Fruit fly (Drosophila melanogaster) whole organism, prepupa: ENCODE data around the gene ac.
A peak's percentile ranks its signal among the peaks of the same experiment; 100 is the strongest.

Experiments
- CG10669 ChIP-seq: fragments of 200-800 bp; sonication (Bioruptor generic); optimal IDR thresholded peaks from 3 replicates; lab custom pipeline; 2018; ENCODE audit warnings: missing biosample characterization, mild to moderate bottlenecking, missing genetic modification characterization, moderate library complexity
- CG11294 ChIP-seq: fragments of 200-800 bp; sonication (Bioruptor generic); IDR thresholded peaks from 2 replicates; pipeline ENCODE4 v1.3.6; 2022; ENCODE audit warnings: missing biosample characterization, missing genetic modification characterization
- CG11762 ChIP-seq: fragments of 200-800 bp; sonication (Bioruptor generic); optimal IDR thresholded peaks from 3 replicates; lab custom pipeline; 2016; ENCODE audit warnings: missing biosample characterization, missing genetic modification characterization; ENCODE audit not compliant: insufficient read depth
- CG11902 ChIP-seq: fragments of 200-800 bp; sonication (Bioruptor generic); optimal IDR thresholded peaks from 3 replicates; lab custom pipeline; 2016; ENCODE audit warnings: missing biosample characterization, missing genetic modification characterization
- CG15336 ChIP-seq: fragments of 200-800 bp; sonication (Bioruptor generic); IDR thresholded peaks from 2 replicates; pipeline ENCODE4 v1.3.6; 2022; ENCODE audit warnings: missing biosample characterization, missing genetic modification characterization
- CG1621 ChIP-seq: fragments of 200-800 bp; sonication (Bioruptor generic); optimal IDR thresholded peaks from 3 replicates; lab custom pipeline; 2018; ENCODE audit warnings: missing biosample characterization, mild to moderate bottlenecking, missing genetic modification characterization
- CG16779 ChIP-seq: fragments of 200-800 bp; sonication (Bioruptor generic); optimal IDR thresholded peaks from 3 replicates; lab custom pipeline; 2017; ENCODE audit warnings: missing biosample characterization, mild to moderate bottlenecking, missing genetic modification characterization
- CG3032 ChIP-seq: fragments of 200-800 bp; optimal IDR thresholded peaks from 2 replicates; lab custom pipeline; 2019; ENCODE audit warnings: missing biosample characterization, mild to moderate bottlenecking, missing genetic modification characterization, moderate library complexity
- CG31627 ChIP-seq: fragments of 200-800 bp; sonication (Bioruptor generic); optimal IDR thresholded peaks from 3 replicates; lab custom pipeline; 2016; ENCODE audit warnings: missing biosample characterization, missing genetic modification characterization
- CG32006 ChIP-seq: fragments of 200-800 bp; sonication (Bioruptor generic); optimal IDR thresholded peaks from 3 replicates; lab custom pipeline; 2017; ENCODE audit warnings: missing biosample characterization, mild to moderate bottlenecking, missing genetic modification characterization
- CG34406 ChIP-seq: fragments of 200-800 bp; sonication (Bioruptor generic); optimal IDR thresholded peaks from 3 replicates; lab custom pipeline; 2016; ENCODE audit warnings: missing biosample characterization, missing genetic modification characterization
- CG3919 ChIP-seq: fragments of 200-800 bp; sonication (Bioruptor generic); optimal IDR thresholded peaks from 3 replicates; lab custom pipeline; 2016; ENCODE audit warnings: missing biosample characterization, missing genetic modification characterization
- CG4318 ChIP-seq: fragments of 200-800 bp; sonication (Bioruptor generic); optimal IDR thresholded peaks from 3 replicates; lab custom pipeline; 2017; ENCODE audit warnings: missing biosample characterization, mild to moderate bottlenecking, missing genetic modification characterization
- CG6163 ChIP-seq: fragments of 200-800 bp; sonication (Bioruptor generic); IDR thresholded peaks from 3 replicates; pipeline ENCODE4 v1.3.6; 2022; ENCODE audit warnings: missing biosample characterization, missing genetic modification characterization
- CG6276 ChIP-seq: fragments of 200-800 bp; sonication (Bioruptor generic); optimal IDR thresholded peaks from 2 replicates; lab custom pipeline; 2017; ENCODE audit warnings: missing biosample characterization, mild to moderate bottlenecking, missing genetic modification characterization
- CG6792 ChIP-seq: fragments of 200-800 bp; sonication (Bioruptor generic); optimal IDR thresholded peaks from 3 replicates; lab custom pipeline; 2016; ENCODE audit warnings: missing biosample characterization, missing genetic modification characterization
- CG6808 ChIP-seq: fragments of 200-800 bp; sonication (Bioruptor generic); optimal IDR thresholded peaks from 3 replicates; lab custom pipeline; 2017; ENCODE audit warnings: missing biosample characterization, missing genetic modification characterization, mild to moderate bottlenecking, moderate library complexity, missing genetic modification reagents
- CG6854 ChIP-seq: fragments of 200-800 bp; sonication (Bioruptor generic); optimal IDR thresholded peaks from 2 replicates; lab custom pipeline; 2017; ENCODE audit warnings: missing biosample characterization, mild to moderate bottlenecking, missing genetic modification characterization
- CG7368 ChIP-seq: fragments of 200-800 bp; sonication (Bioruptor generic); optimal IDR thresholded peaks from 3 replicates; lab custom pipeline; 2016; ENCODE audit warnings: missing biosample characterization, missing genetic modification characterization
- CG8119 ChIP-seq: fragments of 200-800 bp; sonication (Bioruptor generic); IDR thresholded peaks from 3 replicates; pipeline ENCODE4 v1.3.6; 2022; ENCODE audit warnings: missing biosample characterization, missing genetic modification characterization
- CG8319 ChIP-seq: fragments of 200-800 bp; sonication (Bioruptor generic); optimal IDR thresholded peaks from 3 replicates; lab custom pipeline; 2016; ENCODE audit warnings: missing biosample characterization, missing genetic modification characterization
- CG8632 ChIP-seq: fragments of 200-800 bp; sonication (Bioruptor generic); optimal IDR thresholded peaks from 3 replicates; lab custom pipeline; 2016; ENCODE audit warnings: missing biosample characterization, missing genetic modification characterization
- CG9139 ChIP-seq: fragments of 200-800 bp; sonication (Bioruptor generic); optimal IDR thresholded peaks from 3 replicates; lab custom pipeline; 2017; ENCODE audit warnings: missing biosample characterization, mild to moderate bottlenecking, missing genetic modification characterization
- Eip78C ChIP-seq: fragments of 200-800 bp; sonication (Bioruptor generic); peaks from one replicate; lab custom pipeline; 2016; ENCODE audit warnings: missing biosample characterization, missing genetic modification characterization
- Ets21C ChIP-seq: fragments of 200-800 bp; sonication (Bioruptor generic); optimal IDR thresholded peaks from 3 replicates; lab custom pipeline; 2016; ENCODE audit warnings: missing biosample characterization, missing genetic modification characterization
- Ets96B ChIP-seq: fragments of 200-800 bp; optimal IDR thresholded peaks from 2 replicates; lab custom pipeline; 2019; ENCODE audit warnings: missing biosample characterization, mild to moderate bottlenecking, missing genetic modification characterization, moderate library complexity
- Gug ChIP-seq: fragments of 200-800 bp; sonication (Bioruptor generic); IDR thresholded peaks from 2 replicates; pipeline ENCODE4 v1.3.6; 2022; ENCODE audit warnings: missing biosample characterization, missing genetic modification characterization
- Hr38 ChIP-seq: sonication (Bioruptor generic); optimal IDR thresholded peaks from 2 replicates; lab custom pipeline; 2016; ENCODE audit warnings: missing biosample characterization, missing genetic modification characterization
- Hr4 ChIP-seq: fragments of 200-800 bp; sonication (Bioruptor generic); optimal IDR thresholded peaks from 3 replicates; lab custom pipeline; 2016; ENCODE audit warnings: missing biosample characterization, missing genetic modification characterization
- Met ChIP-seq: fragments of 200-800 bp; sonication (Bioruptor generic); optimal IDR thresholded peaks from 3 replicates; lab custom pipeline; 2016; ENCODE audit warnings: missing biosample characterization, missing genetic modification characterization
- OdsH ChIP-seq: fragments of 200-800 bp; sonication (Bioruptor generic); optimal IDR thresholded peaks from 3 replicates; lab custom pipeline; 2016; ENCODE audit warnings: missing biosample characterization, missing genetic modification characterization
- Smox ChIP-seq: fragments of 200-800 bp; sonication (Bioruptor generic); optimal IDR thresholded peaks from 3 replicates; lab custom pipeline; 2016; ENCODE audit warnings: missing biosample characterization, missing genetic modification characterization
- Sox14 ChIP-seq: fragments of 200-800 bp; sonication (Bioruptor generic); optimal IDR thresholded peaks from 3 replicates; lab custom pipeline; 2016; ENCODE audit warnings: missing biosample characterization, missing genetic modification characterization
- Sox15 ChIP-seq: fragments of 200-800 bp; sonication (Bioruptor generic); optimal IDR thresholded peaks from 3 replicates; lab custom pipeline; 2016; ENCODE audit warnings: missing biosample characterization, missing genetic modification characterization
- achi ChIP-seq: fragments of 200-800 bp; sonication (Bioruptor generic); optimal IDR thresholded peaks from 3 replicates; lab custom pipeline; 2016; ENCODE audit warnings: missing biosample characterization, missing genetic modification characterization
- acj6 ChIP-seq: fragments of 200-800 bp; sonication (Bioruptor generic); optimal IDR thresholded peaks from 3 replicates; lab custom pipeline; 2016; ENCODE audit warnings: missing biosample characterization, missing genetic modification characterization
- dsx ChIP-seq: fragments of 200-800 bp; optimal IDR thresholded peaks from 3 replicates; lab custom pipeline; 2019; ENCODE audit warnings: missing biosample characterization, mild to moderate bottlenecking, missing genetic modification characterization, moderate library complexity; ENCODE audit not compliant: poor library complexity, severe bottlenecking
- eg ChIP-seq: fragments of 200-800 bp; sonication (Bioruptor generic); IDR thresholded peaks from 3 replicates; pipeline ENCODE4 v1.3.6; 2022; ENCODE audit warnings: missing biosample characterization, missing genetic modification characterization
- esn ChIP-seq: fragments of 200-800 bp; sonication (Bioruptor generic); optimal IDR thresholded peaks from 2 replicates; lab custom pipeline; 2016; ENCODE audit warnings: missing biosample characterization, mild to moderate bottlenecking, missing genetic modification characterization, moderate library complexity
- fd59A ChIP-seq: fragments of 200-800 bp; sonication (Bioruptor generic); optimal IDR thresholded peaks from 2 replicates; lab custom pipeline; 2017; ENCODE audit warnings: missing biosample characterization, mild to moderate bottlenecking, missing genetic modification characterization, missing genetic modification reagents
- fd85E ChIP-seq: fragments of 200-800 bp; sonication (Bioruptor generic); optimal IDR thresholded peaks from 3 replicates; lab custom pipeline; 2016; ENCODE audit warnings: missing biosample characterization, missing genetic modification characterization
- lz ChIP-seq: fragments of 200-800 bp; sonication (Bioruptor generic); optimal IDR thresholded peaks from 3 replicates; lab custom pipeline; 2016; ENCODE audit warnings: missing biosample characterization, missing genetic modification characterization
- net ChIP-seq: fragments of 200-800 bp; sonication (Bioruptor generic); optimal IDR thresholded peaks from 3 replicates; lab custom pipeline; 2016; ENCODE audit warnings: missing biosample characterization, missing genetic modification characterization
- salr ChIP-seq, 2 experiments: fragments of 200-800 bp; sonication (Bioruptor generic); optimal IDR thresholded peaks; 3 replicates each; lab custom pipeline; 2016 to 2018; ENCODE audit warnings: missing biosample characterization in 2 of 2, missing genetic modification characterization in 2 of 2, mild to moderate bottlenecking in 1 of 2
- spab ChIP-seq: fragments of 200-800 bp; sonication (Bioruptor generic); optimal IDR thresholded peaks from 2 replicates; lab custom pipeline; 2017; ENCODE audit warnings: missing biosample characterization, mild to moderate bottlenecking, missing genetic modification characterization, missing genetic modification reagents
- topi ChIP-seq: fragments of 200-800 bp; sonication (Bioruptor generic); optimal IDR thresholded peaks from 3 replicates; lab custom pipeline; 2016; ENCODE audit warnings: missing biosample characterization, missing genetic modification characterization
- vri ChIP-seq: fragments of 200-800 bp; sonication (Bioruptor generic); optimal IDR thresholded peaks from 3 replicates; lab custom pipeline; 2016; ENCODE audit warnings: missing biosample characterization, mild to moderate bottlenecking, missing genetic modification characterization

ac gene

dm6 chrX:339866-340571, 29.8 kb upstream of the ac start (continued):
- TF ChIP-seq CG9139 (GFP tag; lab: Kevin White, UChicago) (no peak), Ets96B (tag; lab: Kevin White, UChicago) (peak; percentile 3), Sox15 (GFP tag; lab: Kevin White, UChicago) (peak; percentile 22), CG6808 (GFP tag; lab: Kevin White, UChicago) (no peak), salr (GFP tag; optimal IDR thresholded peaks at IDR 0.05; lab: Kevin White, UChicago) (no peak), CG6792 (GFP tag; lab: Kevin White, UChicago) (peak; percentile 53), acj6 (GFP tag; lab: Kevin White, UChicago) (peak; percentile 47), CG1621 (tag; lab: Kevin White, UChicago) (no peak), CG32006 (peak; percentile 38), Eip78C (GFP tag; lab: Kevin White, UChicago) (peak; percentile 86), CG3032 (tag; lab: Kevin White, UChicago) (peak; percentile 10), CG31627 (GFP tag; lab: Kevin White, UChicago) (peak; percentile 33), CG11902 (GFP tag; lab: Kevin White, UChicago) (peak; percentile 13), CG3919 (GFP tag; lab: Kevin White, UChicago) (peak; percentile 66), Smox (GFP tag; lab: Kevin White, UChicago) (peak; percentile 43), fd59A (GFP tag; lab: Kevin White, UChicago) (no peak), Hr38 (GFP tag; lab: Kevin White, UChicago) (no peak)
- TF ChIP-seq, all 60 proteins: peak for 39

- TF ChIP-seq CG9139 (GFP tag; lab: Kevin White, UChicago), result no peak
- no peak for TF ChIP-seq CG31627 (GFP tag; lab: Kevin White, UChicago)
- TF ChIP-seq fd85E (GFP tag; lab: Kevin White, UChicago), result no peak
- TF ChIP-seq net, result peak; percentile 42
- TF ChIP-seq CG6163 (GFP tag; lab: Robert Waterston, UW), result 0 out of 3 replicates have a peak, but pooled peaks have one; percentile 24
- no peak for TF ChIP-seq Met (GFP tag; lab: Kevin White, UChicago)
- no peak for TF ChIP-seq CG4318 (GFP tag; lab: Kevin White, UChicago)
- no peak for TF ChIP-seq Hr38 (GFP tag; lab: Kevin White, UChicago)
- no peak for TF ChIP-seq spab
- peak; percentile 21 for TF ChIP-seq Smox (GFP tag; lab: Kevin White, UChicago)
- TF ChIP-seq CG6854 (GFP tag; lab: Kevin White, UChicago), result no peak
- no peak for TF ChIP-seq Sox14 (GFP tag; lab: Kevin White, UChicago)
- TF ChIP-seq CG6792 (GFP tag; lab: Kevin White, UChicago), result peak; percentile 16
- TF ChIP-seq Ets21C, result no peak
- no peak for TF ChIP-seq Gug
- TF ChIP-seq esn (GFP tag; lab: Kevin White, UChicago), result peak; percentile 25
- TF ChIP-seq Sox15 (GFP tag; lab: Kevin White, UChicago), result peak; percentile 34
- TF ChIP-seq Hr4 (GFP tag; lab: Kevin White, UChicago), result peak; percentile 41
- TF ChIP-seq CG7368 (GFP tag; lab: Kevin White, UChicago), result peak; percentile 31
- TF ChIP-seq CG34406, result peak; percentile 47
- peak; percentile 37 for TF ChIP-seq OdsH
- no peak for TF ChIP-seq eg (GFP tag; lab: Robert Waterston, UW)
- no peak for TF ChIP-seq CG6276 (GFP tag; lab: Kevin White, UChicago)
- no peak for TF ChIP-seq CG11294
- peak; percentile 20 for TF ChIP-seq acj6 (GFP tag; lab: Kevin White, UChicago)
- no peak for TF ChIP-seq CG32006
- peak; percentile 23 for TF ChIP-seq lz (GFP tag; lab: Kevin White, UChicago)
- TF ChIP-seq CG8632, result peak; percentile 49
- TF ChIP-seq Ets96B (tag; lab: Kevin White, UChicago), result no peak
- no peak for TF ChIP-seq vri
- no peak for TF ChIP-seq CG6808 (GFP tag; lab: Kevin White, UChicago)
- no peak for TF ChIP-seq CG16779 (tag; lab: Kevin White, UChicago)
- TF ChIP-seq CG11762 (GFP tag; lab: Kevin White, UChicago), result peak; percentile 2
- TF ChIP-seq CG15336 (GFP tag; lab: Robert Waterston, UW), result no peak
- peak; percentile 31 for TF ChIP-seq topi (GFP tag; lab: Kevin White, UChicago)
- TF ChIP-seq CG8319 (GFP tag; lab: Kevin White, UChicago), result no peak
- no peak for TF ChIP-seq CG8119
- TF ChIP-seq achi (GFP tag; lab: Kevin White, UChicago), result peak; percentile 8
- TF ChIP-seq Eip78C (GFP tag; lab: Kevin White, UChicago), result peak; percentile 89
- no peak for TF ChIP-seq CG3032 (tag; lab: Kevin White, UChicago)
- TF ChIP-seq CG10669 (GFP tag; lab: Kevin White, UChicago), result no peak
- no peak for TF ChIP-seq dsx (GFP tag; lab: Kevin White, UChicago)
Measured at dm6 chrX:340809-341208, 29.0 kb upstream of the ac start.
